Worm (Caenorhabditis elegans) whole organism, L4/young adult: Measurements from ENCODE around the gene C08F11.7.
"Not testable (repeated sequence)": the region's sequence is repeated elsewhere in the genome, so short reads cannot be mapped to it uniquely, and the experiment has no call there.

Experiments
- W03F9.2 ChIP-seq: fragments of 150-350 bp; optimal IDR thresholded peaks from 2 replicates; lab custom pipeline; 2014; ENCODE audit warnings: missing biosample characterization, missing genetic modification characterization
- dao-5 ChIP-seq: sonication (generic microtip); optimal IDR thresholded peaks from 2 replicates; lab custom pipeline; 2016; ENCODE audit warnings: missing genotype, missing genetic modification characterization, moderate library complexity, missing compliant biosample characterization

DNA sequence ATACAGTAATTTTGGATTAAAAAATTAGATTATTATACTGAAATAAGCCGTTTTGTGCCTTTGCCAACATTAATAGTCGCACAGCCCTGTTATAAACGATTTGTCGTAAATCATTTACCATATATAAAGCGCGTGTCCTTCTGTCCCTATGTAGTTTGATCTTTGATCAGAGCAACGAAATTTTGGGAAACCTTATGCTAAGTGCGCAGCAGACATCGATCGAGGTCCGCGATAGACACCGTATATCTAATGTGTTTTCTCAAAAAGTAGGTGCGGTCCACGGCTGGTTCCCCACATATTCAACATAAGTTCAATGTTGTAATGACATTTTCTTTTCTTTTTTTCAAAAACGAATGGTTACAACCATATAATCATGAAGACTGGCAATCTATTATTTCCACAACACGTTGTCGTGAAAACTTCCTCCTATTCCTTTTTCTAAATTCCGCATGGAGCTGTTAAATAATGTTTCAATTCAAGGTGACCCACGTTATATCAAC is 48.5 kb upstream of the C08F11.7 start, which contains the start of gene sru-9:
- not testable (repeated sequence) for TF ChIP-seq dao-5 (tag; lab: Kevin White, UChicago); W03F9.2
